Worm (Caenorhabditis elegans) whole organism, mixed stage, embryonic: ENCODE data around the gene gcy-22.

Experiments used
- blmp-1 ChIP-seq: fragments of 150-350 bp; optimal IDR thresholded peaks from 2 replicates; lab custom pipeline; 2014; ENCODE audit warnings: missing biosample characterization, missing genetic modification characterization
- ceh-39 ChIP-seq: fragments of 150-350 bp; optimal IDR thresholded peaks from 2 replicates; lab custom pipeline; 2014; ENCODE audit warnings: missing biosample characterization, missing genetic modification characterization
- ceh-43 ChIP-seq: fragments of 200-800 bp; sonication (Bioruptor generic); optimal IDR thresholded peaks from 2 replicates; lab custom pipeline; 2018; ENCODE audit warnings: mild to moderate bottlenecking, missing genetic modification characterization, moderate library complexity, missing compliant biosample characterization
- ces-1 ChIP-seq: fragments of 150-350 bp; optimal IDR thresholded peaks from 2 replicates; lab custom pipeline; 2014; ENCODE audit warnings: missing biosample characterization, missing genetic modification reagents, missing genetic modification characterization
- cnd-1 ChIP-seq: fragments of 200-800 bp; sonication (Bioruptor generic); optimal IDR thresholded peaks from 2 replicates; lab custom pipeline; 2018; ENCODE audit warnings: mild to moderate bottlenecking, missing genetic modification characterization, missing compliant biosample characterization
- drap-1 ChIP-seq: fragments of 200-800 bp; sonication (Bioruptor generic); optimal IDR thresholded peaks from 3 replicates; lab custom pipeline; 2018; ENCODE audit warnings: mild to moderate bottlenecking, missing genetic modification characterization, missing compliant biosample characterization
- elt-1 ChIP-seq: sonication (generic microtip); optimal IDR thresholded peaks from 2 replicates; lab custom pipeline; 2017; ENCODE audit warnings: missing genetic modification characterization, mild to moderate bottlenecking, missing compliant biosample characterization, antibody characterized with exemption, moderate library complexity, borderline replicate concordance; ENCODE audit not compliant: insufficient read depth
- elt-3 ChIP-seq: fragments of 150-350 bp; optimal IDR thresholded peaks from 2 replicates; lab custom pipeline; 2014; ENCODE audit warnings: missing biosample characterization, missing genetic modification characterization
- hlh-1 ChIP-seq: fragments of 150-350 bp; optimal IDR thresholded peaks from 2 replicates; lab custom pipeline; 2014; ENCODE audit warnings: missing biosample characterization, missing genetic modification reagents, missing genetic modification characterization
- lin-13 ChIP-seq: fragments of 150-350 bp; optimal IDR thresholded peaks from 2 replicates; lab custom pipeline; 2014; ENCODE audit warnings: missing biosample characterization, missing genetic modification characterization
- lin-32 ChIP-seq: fragments of 200-800 bp; sonication (Bioruptor generic); optimal IDR thresholded peaks from 2 replicates; lab custom pipeline; 2018; ENCODE audit warnings: mild to moderate bottlenecking, missing genetic modification characterization, missing compliant biosample characterization
- lsy-2 ChIP-seq: fragments of 150-350 bp; optimal IDR thresholded peaks from 2 replicates; lab custom pipeline; 2014; ENCODE audit warnings: missing biosample characterization, missing genetic modification characterization
- mab-5 ChIP-seq: fragments of 150-350 bp; optimal IDR thresholded peaks from 2 replicates; lab custom pipeline; 2014; ENCODE audit warnings: missing biosample characterization, missing genetic modification characterization
- mep-1 ChIP-seq: fragments of 150-350 bp; optimal IDR thresholded peaks from 2 replicates; lab custom pipeline; 2017; ENCODE audit warnings: missing biosample characterization, missing genetic modification reagents, missing genetic modification characterization, inconsistent platforms
- mls-2 ChIP-seq: sonication (generic microtip); optimal IDR thresholded peaks from 2 replicates; lab custom pipeline; 2016; ENCODE audit warnings: mild to moderate bottlenecking, missing genetic modification characterization, moderate library complexity, missing compliant biosample characterization
- nhr-12 ChIP-seq: fragments of 150-350 bp; optimal IDR thresholded peaks from 2 replicates; lab custom pipeline; 2014; ENCODE audit warnings: missing biosample characterization, missing genetic modification characterization
- nhr-2 ChIP-seq: fragments of 150-350 bp; optimal IDR thresholded peaks from 2 replicates; lab custom pipeline; 2014; ENCODE audit warnings: missing biosample characterization, missing genetic modification characterization
- nhr-237 ChIP-seq: fragments of 150-350 bp; optimal IDR thresholded peaks from 2 replicates; lab custom pipeline; 2014; ENCODE audit warnings: missing biosample characterization, missing genetic modification characterization
- nhr-28 ChIP-seq: fragments of 150-350 bp; optimal IDR thresholded peaks from 2 replicates; lab custom pipeline; 2014; ENCODE audit warnings: missing biosample characterization, missing genetic modification characterization
- pha-4 ChIP-seq: fragments of 150-350 bp; optimal IDR thresholded peaks from 2 replicates; lab custom pipeline; 2018; ENCODE audit warnings: missing biosample characterization, missing genetic modification reagents, missing genetic modification characterization
- sem-2 ChIP-seq: fragments of 200-800 bp; sonication (Bioruptor generic); optimal IDR thresholded peaks from 2 replicates; lab custom pipeline; 2018; ENCODE audit warnings: mild to moderate bottlenecking, missing genetic modification characterization, missing compliant biosample characterization
- sptf-1 ChIP-seq: sonication (generic microtip); optimal IDR thresholded peaks from 2 replicates; lab custom pipeline; 2017; ENCODE audit warnings: mild to moderate bottlenecking, missing genetic modification characterization, moderate library complexity, missing compliant biosample characterization
- tbx-8 ChIP-seq: fragments of 200-800 bp; sonication (Bioruptor generic); optimal IDR thresholded peaks from 2 replicates; lab custom pipeline; 2018; ENCODE audit warnings: mild to moderate bottlenecking, missing genetic modification characterization, moderate library complexity, missing compliant biosample characterization
- unc-39 ChIP-seq: fragments of 150-350 bp; optimal IDR thresholded peaks from 2 replicates; lab custom pipeline; 2014; ENCODE audit warnings: missing biosample characterization, missing genetic modification characterization
- unc-62 ChIP-seq: fragments of 150-350 bp; optimal IDR thresholded peaks from 2 replicates; lab custom pipeline; 2014; ENCODE audit warnings: missing biosample characterization, missing genetic modification reagents, missing genetic modification characterization
- zip-8 ChIP-seq: fragments of 150-350 bp; optimal IDR thresholded peaks from 2 replicates; lab custom pipeline; 2014; ENCODE audit warnings: missing biosample characterization, missing genetic modification characterization
- ztf-11 ChIP-seq: fragments of 150-350 bp; optimal IDR thresholded peaks from 2 replicates; lab custom pipeline; 2014; ENCODE audit warnings: missing biosample characterization, missing genetic modification characterization

The gcy-22 gene

ce11 chrV:20790616-20791015 lies 34.2 kb downstream of the gcy-22 start:
- TF ChIP-seq ceh-39 (tag; lab: Kevin White, UChicago) = no peak
- TF ChIP-seq zip-8 (tag; lab: Kevin White, UChicago) = no peak
- no peak for TF ChIP-seq elt-1 (tag; lab: Kevin White, UChicago)

DNA sequence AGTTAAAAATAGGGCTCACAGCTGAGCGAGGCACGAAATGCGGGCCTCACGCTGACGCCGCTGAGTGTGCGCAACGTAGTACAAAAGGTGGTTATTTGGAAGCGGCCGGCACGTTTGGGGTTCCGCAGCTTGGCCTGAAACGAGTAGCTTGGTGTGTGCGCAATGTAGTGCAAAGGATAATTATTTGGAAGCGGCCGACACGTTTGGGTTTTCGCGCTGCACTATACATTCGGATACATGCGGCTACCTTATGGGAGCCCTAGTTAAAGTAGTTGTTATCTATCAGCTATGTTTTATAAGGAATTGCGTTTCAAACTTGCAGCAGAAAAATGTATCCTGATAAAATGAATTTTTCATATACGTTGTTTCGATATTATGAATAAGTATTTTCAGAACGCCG lies 34.9 kb downstream of the gcy-22 start, which contains the start of gene Y44A6D.1:
Y44A6D.1 (minus strand) TSS at position 23 of the 400 bp plus-strand sequence.
- TF ChIP-seq ztf-11 (tag; lab: Kevin White, UChicago) (no peak), nhr-2 (tag; lab: Kevin White, UChicago) (no peak), drap-1 (GFP tag; lab: Kevin White, UChicago) (peak; percentile 39)

DNA sequence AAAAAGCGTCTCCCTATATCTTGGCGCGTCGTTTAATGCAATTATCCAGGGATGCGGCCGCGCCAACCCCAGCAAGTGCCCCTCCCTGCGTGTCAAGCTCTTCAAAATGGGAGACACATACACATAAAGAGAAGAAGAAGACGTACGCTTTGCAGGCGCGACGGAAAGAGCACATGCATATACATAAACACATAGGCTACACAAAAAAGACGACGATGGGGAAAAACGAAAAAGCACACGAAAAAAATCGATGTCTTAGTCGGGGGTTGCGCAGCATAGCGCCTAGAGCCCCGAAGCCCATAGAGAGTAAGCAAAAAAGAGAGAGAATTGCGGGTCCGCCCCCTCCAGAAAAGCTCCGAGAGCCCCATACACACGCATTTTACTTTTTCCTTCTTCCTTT lies 35.8 kb downstream of the gcy-22 start, which contains the start of gene tpan-1:
tpan-1 (plus strand) TSS at position 398 of the 400 bp plus-strand sequence.
- TF ChIP-seq ces-1 (GFP tag; lab: Kevin White, UChicago) (peak; percentile 88), ceh-39 (tag; lab: Kevin White, UChicago) (no peak), drap-1 (GFP tag; lab: Kevin White, UChicago) (peak; percentile 41), nhr-237 (tag; lab: Kevin White, UChicago) (no peak), sem-2 (GFP tag; lab: Kevin White, UChicago) (no peak)

- no peak for TF ChIP-seq lsy-2 (tag; lab: Kevin White, UChicago)
- TF ChIP-seq unc-39 (tag; lab: Kevin White, UChicago) = no peak
- TF ChIP-seq nhr-12 (tag; lab: Kevin White, UChicago) = no peak
- no peak for TF ChIP-seq ztf-11 (tag; lab: Kevin White, UChicago)
- TF ChIP-seq drap-1 (GFP tag; lab: Kevin White, UChicago) = no peak
- TF ChIP-seq pha-4 = no peak
- no peak for TF ChIP-seq mab-5
- no peak for TF ChIP-seq lin-32
- TF ChIP-seq mep-1 (tag; lab: Kevin White, UChicago) = no peak
- no peak for TF ChIP-seq nhr-2 (tag; lab: Kevin White, UChicago)
- no peak for TF ChIP-seq blmp-1 (tag; lab: Kevin White, UChicago)
- no peak for TF ChIP-seq hlh-1
Measured at ce11 chrV:20785848-20786225, 39.0 kb downstream of the gcy-22 start.

DNA sequence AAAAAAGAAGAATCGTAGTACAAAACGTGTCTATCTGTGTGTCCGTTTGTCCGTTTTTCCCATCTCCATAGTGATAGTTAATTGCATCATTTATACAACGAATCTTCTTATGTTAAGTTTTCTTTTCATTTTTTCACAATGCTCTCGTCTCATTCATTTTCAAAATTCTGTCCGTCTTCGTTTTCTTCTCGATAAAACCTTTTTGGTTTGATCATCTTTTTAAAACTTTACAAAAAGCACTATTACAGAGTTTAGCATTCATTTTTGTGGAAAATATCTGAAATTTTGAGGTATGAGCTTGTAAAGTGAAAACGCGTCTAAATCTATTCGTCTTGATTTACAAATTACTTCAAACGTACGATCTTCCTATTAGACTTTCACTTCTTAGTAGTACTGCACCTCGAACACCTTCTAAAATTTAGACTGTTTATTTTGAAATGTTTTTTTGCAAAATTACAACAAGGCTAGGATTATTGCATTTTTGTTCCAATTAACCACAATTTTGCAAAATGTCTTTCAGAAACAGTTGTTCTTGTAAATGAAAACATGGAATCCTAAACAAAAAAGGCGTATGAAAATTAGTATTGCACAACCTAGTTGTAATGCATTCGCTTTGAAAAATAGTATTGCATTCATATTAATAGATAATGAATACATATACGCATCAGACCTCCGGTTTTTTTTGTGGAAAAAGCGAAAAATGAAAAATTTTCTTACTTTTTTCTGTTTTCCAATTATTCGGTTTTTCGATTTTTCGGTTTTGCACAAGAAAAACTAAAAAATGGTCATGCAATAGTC lies 39.6 kb downstream of the gcy-22 start:
- no peak for TF ChIP-seq nhr-2 (tag; lab: Kevin White, UChicago)
- no peak for TF ChIP-seq ztf-11 (tag; lab: Kevin White, UChicago)
- no peak for TF ChIP-seq cnd-1 (tag; lab: Kevin White, UChicago)
- TF ChIP-seq nhr-237 (tag; lab: Kevin White, UChicago) = no peak
- no peak for TF ChIP-seq tbx-8
- no peak for TF ChIP-seq drap-1 (GFP tag; lab: Kevin White, UChicago)
- no peak for TF ChIP-seq sptf-1 (tag; lab: Kevin White, UChicago)
- no peak for TF ChIP-seq sem-2 (GFP tag; lab: Kevin White, UChicago)

DNA sequence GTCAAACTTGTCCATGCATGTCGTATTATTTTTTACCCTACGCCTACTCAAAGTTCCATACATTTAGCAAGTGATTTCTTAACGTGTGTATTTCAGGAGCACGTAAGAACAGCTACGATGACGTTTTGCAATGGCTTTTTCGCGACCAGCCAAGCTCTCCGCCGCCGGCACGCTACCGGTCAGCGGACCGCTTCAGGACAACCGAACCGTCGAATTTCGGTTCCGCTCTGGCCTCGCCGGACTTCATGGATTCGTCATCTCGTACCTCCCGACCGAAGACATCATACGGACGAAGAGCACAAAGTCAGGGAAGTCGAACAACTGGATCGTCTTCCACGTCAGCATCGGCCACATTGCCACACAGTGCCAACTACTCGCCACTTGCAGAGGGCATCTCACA lies 41.2 kb downstream of the gcy-22 start:
- no peak for TF ChIP-seq zip-8 (tag; lab: Kevin White, UChicago)
- TF ChIP-seq nhr-2 (tag; lab: Kevin White, UChicago) = no peak
- no peak for TF ChIP-seq ces-1 (GFP tag; lab: Kevin White, UChicago)
- no peak for TF ChIP-seq lin-13 (tag; lab: Kevin White, UChicago)
- no peak for TF ChIP-seq ceh-39 (tag; lab: Kevin White, UChicago)
- TF ChIP-seq sptf-1 (tag; lab: Kevin White, UChicago) = no peak
- no peak for TF ChIP-seq blmp-1 (tag; lab: Kevin White, UChicago)
- no peak for TF ChIP-seq sem-2 (GFP tag; lab: Kevin White, UChicago)
- TF ChIP-seq mls-2 (tag; lab: Kevin White, UChicago) = no peak
- no peak for TF ChIP-seq lsy-2 (tag; lab: Kevin White, UChicago)

ce11 chrV:20782188-20782587 lies 42.7 kb downstream of the gcy-22 start:
- TF ChIP-seq unc-62 (GFP tag; lab: Kevin White, UChicago) (peak; percentile 30), elt-3 (tag; lab: Kevin White, UChicago) (no peak), ces-1 (GFP tag; lab: Kevin White, UChicago) (peak; percentile 96), nhr-2 (tag; lab: Kevin White, UChicago) (no peak), nhr-28 (no peak), sptf-1 (tag; lab: Kevin White, UChicago) (no peak), ceh-43 (no peak), sem-2 (GFP tag; lab: Kevin White, UChicago) (no peak), mep-1 (tag; lab: Kevin White, UChicago) (peak; percentile 33)
